Worm (Caenorhabditis elegans) whole organism, young adult: ENCODE results near the gene K07C5.9.

Experiments used
- B0035.1 ChIP-seq: sonication (generic microtip); optimal IDR thresholded peaks from 2 replicates; lab custom pipeline; 2016; ENCODE audit warnings: missing genetic modification characterization, mild to moderate bottlenecking, missing compliant biosample characterization, missing genotype, missing genetic modification reagents
- B0336.3 ChIP-seq: fragments of 200-800 bp; sonication (Bioruptor generic); IDR thresholded peaks from 2 replicates; pipeline ENCODE4 v1.3.6; 2022; ENCODE audit warnings: missing genetic modification characterization, missing compliant biosample characterization
- C06A6.2 ChIP-seq: fragments of 200-800 bp; sonication (Bioruptor generic); conservative IDR thresholded peaks from 2 replicates; pipeline ENCODE4 v1.3.6; 2022; ENCODE audit warnings: missing genetic modification characterization, missing compliant biosample characterization
- F23B12.7 ChIP-seq: sonication (generic microtip); optimal IDR thresholded peaks from 2 replicates; lab custom pipeline; 2017; ENCODE audit warnings: missing genetic modification characterization, mild to moderate bottlenecking, missing compliant biosample characterization, antibody characterized with exemption, moderate library complexity; ENCODE audit not compliant: insufficient read depth
- F33H1.4 ChIP-seq: fragments of 200-800 bp; sonication (Bioruptor generic); IDR thresholded peaks from 2 replicates; pipeline ENCODE4 v1.3.6; 2022; ENCODE audit warnings: missing genetic modification reagents, missing genetic modification characterization, missing compliant biosample characterization
- F49E8.2 ChIP-seq: sonication (generic microtip); optimal IDR thresholded peaks from 3 replicates; lab custom pipeline; 2017; ENCODE audit warnings: missing genetic modification characterization, mild to moderate bottlenecking, missing compliant biosample characterization, antibody characterized with exemption, moderate library complexity; ENCODE audit not compliant: insufficient read depth
- F52B5.7 ChIP-seq: sonication (generic microtip); optimal IDR thresholded peaks from 2 replicates; lab custom pipeline; 2016; ENCODE audit warnings: mild to moderate bottlenecking, missing genetic modification characterization, missing compliant biosample characterization
- K11D2.4 ChIP-seq: fragments of 200-800 bp; sonication (Bioruptor generic); IDR thresholded peaks from 2 replicates; pipeline ENCODE4 v1.3.6; 2022; ENCODE audit warnings: missing genetic modification reagents, missing genetic modification characterization, missing compliant biosample characterization
- T07F8.4 ChIP-seq: sonication (generic microtip); optimal IDR thresholded peaks from 2 replicates; lab custom pipeline; 2016; ENCODE audit warnings: mild to moderate bottlenecking, missing genetic modification characterization, moderate library complexity, missing compliant biosample characterization
- T26A5.8 ChIP-seq: sonication (generic microtip); optimal IDR thresholded peaks from 2 replicates; lab custom pipeline; 2016; ENCODE audit warnings: missing genetic modification characterization, missing compliant biosample characterization
- athp-1 ChIP-seq: sonication (generic microtip); optimal IDR thresholded peaks from 2 replicates; lab custom pipeline; 2017; ENCODE audit warnings: mild to moderate bottlenecking, missing genetic modification characterization, missing compliant biosample characterization
- attf-6 ChIP-seq: fragments of 200-800 bp; sonication (Bioruptor generic); IDR thresholded peaks from 2 replicates; pipeline ENCODE4 v1.3.6; 2022; ENCODE audit warnings: missing genetic modification reagents, missing genetic modification characterization, missing compliant biosample characterization
- bed-2 ChIP-seq: fragments of 200-800 bp; sonication (Bioruptor generic); IDR thresholded peaks from 2 replicates; pipeline ENCODE4 v1.3.6; 2022; ENCODE audit warnings: missing genetic modification reagents, missing genetic modification characterization, missing compliant biosample characterization
- ccch-3 ChIP-seq: fragments of 200-800 bp; sonication (Bioruptor generic); optimal IDR thresholded peaks from 2 replicates; lab custom pipeline; 2018; ENCODE audit warnings: mild to moderate bottlenecking, missing genetic modification characterization, missing compliant biosample characterization
- cebp-1 ChIP-seq, 2 experiments: fragments of 200-800 bp in 1 of 2; sonication (Bioruptor generic) in 1 of 2; sonication (generic microtip) in 1 of 2; IDR thresholded peaks in 1 of 2; optimal IDR thresholded peaks in 1 of 2; 2 replicates each; pipeline versions ENCODE4 v1.3.6 to Lab custom; 2017 to 2022; ENCODE audit warnings: missing compliant biosample characterization in 2 of 2, missing genetic modification characterization in 2 of 2, mild to moderate bottlenecking in 1 of 2, missing genetic modification reagents in 1 of 2, moderate library complexity in 1 of 2
- ceh-100 ChIP-seq: fragments of 200-800 bp; sonication (Bioruptor generic); IDR thresholded peaks from 2 replicates; pipeline ENCODE4 v1.3.6; 2022; ENCODE audit warnings: missing genetic modification reagents, missing genetic modification characterization, missing compliant biosample characterization
- ceh-27 ChIP-seq: fragments of 200-800 bp; sonication (Bioruptor generic); optimal IDR thresholded peaks from 2 replicates; lab custom pipeline; 2018; ENCODE audit warnings: mild to moderate bottlenecking, missing genetic modification characterization, moderate library complexity, missing compliant biosample characterization
- ceh-91 ChIP-seq: fragments of 200-800 bp; sonication (Bioruptor generic); IDR thresholded peaks from 2 replicates; pipeline ENCODE4 v1.3.6; 2022; ENCODE audit warnings: missing genetic modification reagents, missing genetic modification characterization, missing compliant biosample characterization
- chd-7 ChIP-seq: sonication (generic microtip); optimal IDR thresholded peaks from 2 replicates; lab custom pipeline; 2016; ENCODE audit warnings: mild to moderate bottlenecking, missing genetic modification characterization, moderate library complexity, missing compliant biosample characterization
- dox-1 ChIP-seq: fragments of 200-800 bp; sonication (Bioruptor generic); IDR thresholded peaks from 2 replicates; pipeline ENCODE4 v1.3.6; 2022; ENCODE audit warnings: missing genetic modification reagents, missing genetic modification characterization, missing compliant biosample characterization
- dpl-1 ChIP-seq: fragments of 150-350 bp; optimal IDR thresholded peaks from 2 replicates; lab custom pipeline; 2014; ENCODE audit warnings: missing biosample characterization, missing genetic modification reagents, missing genetic modification characterization
- egrh-3 ChIP-seq: fragments of 200-800 bp; sonication (Bioruptor generic); IDR thresholded peaks from 2 replicates; pipeline ENCODE4 v1.3.6; 2022; ENCODE audit warnings: missing genetic modification reagents, missing genetic modification characterization, missing compliant biosample characterization
- fkh-3 ChIP-seq: sonication (generic microtip); optimal IDR thresholded peaks from 2 replicates; lab custom pipeline; 2016; ENCODE audit warnings: mild to moderate bottlenecking, missing genetic modification characterization, missing compliant biosample characterization
- him-1 ChIP-seq: sonication (generic microtip); optimal IDR thresholded peaks from 2 replicates; lab custom pipeline; 2016; ENCODE audit warnings: missing genotype, missing genetic modification reagents, missing genetic modification characterization, missing compliant biosample characterization
- hmg-1.2 ChIP-seq: fragments of 200-800 bp; sonication (Bioruptor generic); IDR thresholded peaks from 2 replicates; pipeline ENCODE4 v1.3.6; 2022; ENCODE audit warnings: missing genetic modification reagents, missing genetic modification characterization, missing compliant biosample characterization
- hrde-1 ChIP-seq: sonication (generic microtip); optimal IDR thresholded peaks from 2 replicates; lab custom pipeline; 2016; ENCODE audit warnings: missing genetic modification characterization, mild to moderate bottlenecking, missing compliant biosample characterization, moderate library complexity, missing genotype, missing genetic modification reagents, borderline replicate concordance
- let-526 ChIP-seq: fragments of 200-800 bp; sonication (Bioruptor generic); IDR thresholded peaks from 2 replicates; pipeline ENCODE4 v1.3.6; 2022; ENCODE audit warnings: missing genetic modification reagents, missing genetic modification characterization, missing compliant biosample characterization
- let-607 ChIP-seq, 2 experiments: fragments of 200-800 bp in 1 of 2; sonication (Bioruptor generic) in 1 of 2; sonication (generic microtip) in 1 of 2; optimal IDR thresholded peaks; 2 replicates each; lab custom pipeline; 2016 to 2018; ENCODE audit warnings: mild to moderate bottlenecking in 2 of 2, missing compliant biosample characterization in 2 of 2, missing genetic modification characterization in 2 of 2, moderate library complexity in 2 of 2, missing genotype in 1 of 2
- lin-54 ChIP-seq: fragments of 200-800 bp; sonication (Bioruptor generic); optimal IDR thresholded peaks from 2 replicates; lab custom pipeline; 2018; ENCODE audit warnings: mild to moderate bottlenecking, missing genetic modification characterization, missing compliant biosample characterization
- lsl-1 ChIP-seq: fragments of 200-800 bp; sonication (Bioruptor generic); optimal IDR thresholded peaks from 2 replicates; lab custom pipeline; 2018; ENCODE audit warnings: mild to moderate bottlenecking, missing genetic modification characterization, moderate library complexity, missing compliant biosample characterization
- lsy-27 ChIP-seq: sonication (generic microtip); optimal IDR thresholded peaks from 2 replicates; lab custom pipeline; 2017; ENCODE audit warnings: missing genetic modification characterization, mild to moderate bottlenecking, missing compliant biosample characterization, antibody characterized with exemption, missing genotype, borderline replicate concordance; ENCODE audit not compliant: insufficient read depth
- madf-3 ChIP-seq: fragments of 200-800 bp; sonication (Bioruptor generic); IDR thresholded peaks from 2 replicates; pipeline ENCODE4 v1.3.6; 2022; ENCODE audit warnings: missing genetic modification reagents, missing genetic modification characterization, missing compliant biosample characterization
- mcd-1 ChIP-seq: fragments of 200-800 bp; sonication (Bioruptor generic); IDR thresholded peaks from 2 replicates; pipeline ENCODE4 v1.3.6; 2022; ENCODE audit warnings: missing genetic modification reagents, missing genetic modification characterization, missing compliant biosample characterization
- pha-4 ChIP-seq: fragments of 150-350 bp; sonication (generic microtip); optimal IDR thresholded peaks from 2 replicates; lab custom pipeline; 2014; ENCODE audit warnings: missing biosample characterization, missing genetic modification reagents, missing genetic modification characterization
- rcor-1 ChIP-seq: fragments of 200-800 bp; sonication (Bioruptor generic); IDR thresholded peaks from 2 replicates; pipeline ENCODE4 v1.3.6; 2022; ENCODE audit warnings: missing genetic modification reagents, missing genetic modification characterization, missing compliant biosample characterization
- repo-1 ChIP-seq: sonication (generic microtip); optimal IDR thresholded peaks from 2 replicates; lab custom pipeline; 2017; ENCODE audit warnings: mild to moderate bottlenecking, missing genetic modification characterization, missing compliant biosample characterization
- rpc-1 ChIP-seq, 2 experiments: fragments of 150-350 bp in 1 of 2; sonication (generic microtip) in 1 of 2; optimal IDR thresholded peaks; 2 replicates each; lab custom pipeline; 2014 to 2018; ENCODE audit warnings: missing biosample characterization in 1 of 2, missing genetic modification characterization in 1 of 2, missing genetic modification reagents in 1 of 2, missing genotype in 1 of 2
- sea-2 ChIP-seq: fragments of 200-800 bp; sonication (Bioruptor generic); IDR thresholded peaks from 2 replicates; pipeline ENCODE4 v1.3.6; 2022; ENCODE audit warnings: missing genetic modification characterization, missing compliant biosample characterization
- snpc-1.3 ChIP-seq: sonication (generic microtip); optimal IDR thresholded peaks from 2 replicates; lab custom pipeline; 2017; ENCODE audit warnings: missing genetic modification characterization, mild to moderate bottlenecking, missing compliant biosample characterization, antibody characterized with exemption, moderate library complexity, missing genotype, missing genetic modification reagents; ENCODE audit not compliant: insufficient read depth
- snpc-4 ChIP-seq, 5 experiments: fragments of 150-350 bp in 1 of 5; sonication (generic microtip) in 4 of 5; optimal IDR thresholded peaks; 2 replicates each; lab custom pipeline; 2014 to 2018; ENCODE audit warnings: missing genetic modification characterization in 5 of 5, missing biosample characterization in 3 of 5, antibody characterized with exemption in 2 of 5, mild to moderate bottlenecking in 2 of 5, missing compliant biosample characterization in 2 of 5, missing genotype in 2 of 5, moderate library complexity in 2 of 5, missing genetic modification reagents in 1 of 5
- unc-130 ChIP-seq: sonication (generic microtip); optimal IDR thresholded peaks from 2 replicates; lab custom pipeline; 2016; ENCODE audit warnings: missing genetic modification reagents, missing genetic modification characterization, missing compliant biosample characterization
- xnd-1 ChIP-seq: sonication (generic microtip); optimal IDR thresholded peaks from 2 replicates; lab custom pipeline; 2016; ENCODE audit warnings: missing genotype, missing genetic modification reagents, missing genetic modification characterization, missing compliant biosample characterization
- ztf-25 ChIP-seq: fragments of 200-800 bp; sonication (Bioruptor generic); IDR thresholded peaks from 2 replicates; pipeline ENCODE4 v1.3.6; 2022; ENCODE audit warnings: missing genetic modification reagents, missing genetic modification characterization, missing compliant biosample characterization
- ztf-26 ChIP-seq: sonication (generic microtip); optimal IDR thresholded peaks from 2 replicates; lab custom pipeline; 2017; ENCODE audit warnings: missing genetic modification characterization, missing compliant biosample characterization
- ztf-28 ChIP-seq: fragments of 200-800 bp; sonication (Bioruptor generic); IDR thresholded peaks from 2 replicates; pipeline ENCODE4 v1.3.6; 2022; ENCODE audit warnings: missing genetic modification reagents, missing genetic modification characterization, missing compliant biosample characterization

Gene K07C5.9

DNA sequence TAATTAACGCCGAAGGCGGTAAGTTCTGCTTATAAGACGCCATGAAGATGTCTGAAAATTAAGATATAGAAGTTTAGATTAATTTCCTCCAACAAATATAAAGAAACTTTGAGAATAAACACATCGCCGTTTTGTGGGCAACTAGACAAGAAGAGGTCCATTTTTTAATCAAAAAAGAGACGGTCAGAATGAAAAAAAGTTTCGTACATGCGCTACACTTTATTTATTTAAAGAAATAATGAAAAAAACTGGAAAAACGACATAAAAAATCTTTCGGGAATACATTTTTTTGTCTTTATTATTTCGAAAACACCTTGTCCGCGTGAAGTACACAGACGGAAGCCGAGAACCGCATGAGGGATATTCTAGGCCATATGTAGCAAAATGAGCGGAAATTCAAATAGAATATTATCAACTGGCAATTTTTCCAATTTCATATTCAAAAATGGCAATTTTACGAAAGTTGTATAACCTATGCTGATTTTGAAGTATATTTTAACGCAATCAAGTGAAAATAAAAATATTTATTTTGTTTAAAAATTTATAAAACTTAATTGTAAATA lies 5.9 kb upstream of the K07C5.9 start, which contains the start of gene sluh-7 (continued):
- TF ChIP-seq repo-1 (tag; lab: Kevin White, UChicago), result no peak
- no peak for TF ChIP-seq F49E8.2 (tag; lab: Kevin White, UChicago)
- no peak for TF ChIP-seq F23B12.7
- TF ChIP-seq athp-1 (tag; lab: Kevin White, UChicago), result peak; percentile 19
- peak; percentile 86 for TF ChIP-seq madf-3 (GFP tag; lab: Robert Waterston, UW)
- no peak for TF ChIP-seq fkh-3 (tag; lab: Kevin White, UChicago)
- TF ChIP-seq unc-130 (GFP tag; lab: Kevin White, UChicago), result peak; percentile 86
- no peak for TF ChIP-seq F52B5.7 (tag; lab: Kevin White, UChicago)
- peak; percentile 40 for TF ChIP-seq ccch-3 (GFP tag; lab: Kevin White, UChicago)
- no peak for TF ChIP-seq attf-6 (GFP tag; lab: Robert Waterston, UW)
- TF ChIP-seq snpc-1.3 (tag; lab: Kevin White, UChicago), result peak; percentile 25
- TF ChIP-seq mcd-1 (GFP tag; lab: Robert Waterston, UW), result peak; percentile 69
- peak in 1 of 2 experiments; percentile 69 for TF ChIP-seq let-607 (tag; optimal IDR thresholded peaks at IDR 0.05; lab: Kevin White, UChicago)
- TF ChIP-seq xnd-1, result no peak
- TF ChIP-seq rpc-1 (optimal IDR thresholded peaks at IDR 0.05; lab: Kevin White, UChicago), result no peak
- TF ChIP-seq rpc-1 (tag; optimal IDR thresholded peaks at IDR 0.05; lab: Kevin White, UChicago), result no peak
- TF ChIP-seq rcor-1, result no peak
- TF ChIP-seq egrh-3 (GFP tag; lab: Robert Waterston, UW), result no peak
- no peak for TF ChIP-seq C06A6.2
- no peak for TF ChIP-seq ztf-26
- TF ChIP-seq sea-2 (GFP tag; lab: Robert Waterston, UW), result no peak
- TF ChIP-seq T26A5.8 (tag; lab: Kevin White, UChicago), result no peak
- TF ChIP-seq let-526 (GFP tag; lab: Robert Waterston, UW), result no peak
- peak; percentile 65; the same call in 1 of the 2 replicates for TF ChIP-seq ztf-28 (GFP tag; lab: Robert Waterston, UW)
- no peak for TF ChIP-seq cebp-1 (GFP tag; IDR thresholded peaks at IDR 0.05; lab: Robert Waterston, UW)
- TF ChIP-seq cebp-1 (tag; optimal IDR thresholded peaks at IDR 0.05; lab: Kevin White, UChicago), result peak; percentile 63
- TF ChIP-seq T07F8.4 (tag; lab: Kevin White, UChicago), result no peak
- TF ChIP-seq ceh-91, result 0 out of 2 replicates have a peak, but pooled peaks have one; percentile 11
- no peak for TF ChIP-seq snpc-4 (GFP tag; optimal IDR thresholded peaks at IDR 0.05; lab: Kevin White, UChicago)
- peak in 3 of 4 experiments; percentile 24 to 61 (median 56) for TF ChIP-seq snpc-4 (tag; optimal IDR thresholded peaks at IDR 0.05; lab: Kevin White, UChicago)
- no peak for TF ChIP-seq B0336.3
- TF ChIP-seq hmg-1.2 (GFP tag; lab: Robert Waterston, UW), result peak; percentile 37; the same call in 1 of the 2 replicates
- TF ChIP-seq B0035.1, result no peak
- TF ChIP-seq ceh-27 (GFP tag; lab: Kevin White, UChicago), result peak; percentile 89
- peak; percentile 25 for TF ChIP-seq lsl-1 (GFP tag; lab: Kevin White, UChicago)
- TF ChIP-seq K11D2.4, result 0 out of 2 replicates have a peak, but pooled peaks have one; percentile 39
- no peak for TF ChIP-seq hrde-1
- TF ChIP-seq ztf-25 (GFP tag; lab: Robert Waterston, UW), result no peak
- 0 out of 2 replicates have a peak, but pooled peaks have one; percentile 28 for TF ChIP-seq ceh-100 (GFP tag; lab: Robert Waterston, UW)
- TF ChIP-seq pha-4 (tag; lab: Kevin White, UChicago), result peak; percentile 47
- TF ChIP-seq F33H1.4, result peak; percentile 65
- TF ChIP-seq lsy-27 (tag; lab: Kevin White, UChicago), result no peak
- no peak for TF ChIP-seq bed-2
- TF ChIP-seq lin-54 (GFP tag; lab: Kevin White, UChicago), result peak; percentile 88
- peak; percentile 35 for TF ChIP-seq him-1
- TF ChIP-seq dpl-1 (GFP tag; lab: Kevin White, UChicago), result peak; percentile 66
- TF ChIP-seq dox-1, result 0 out of 2 replicates have a peak, but pooled peaks have one; percentile 46
- TF ChIP-seq chd-7 (tag; lab: Kevin White, UChicago), result no peak
